Fruit fly (Drosophila melanogaster): ENCODE data around the gene fbl.

fbl gene

DNA sequence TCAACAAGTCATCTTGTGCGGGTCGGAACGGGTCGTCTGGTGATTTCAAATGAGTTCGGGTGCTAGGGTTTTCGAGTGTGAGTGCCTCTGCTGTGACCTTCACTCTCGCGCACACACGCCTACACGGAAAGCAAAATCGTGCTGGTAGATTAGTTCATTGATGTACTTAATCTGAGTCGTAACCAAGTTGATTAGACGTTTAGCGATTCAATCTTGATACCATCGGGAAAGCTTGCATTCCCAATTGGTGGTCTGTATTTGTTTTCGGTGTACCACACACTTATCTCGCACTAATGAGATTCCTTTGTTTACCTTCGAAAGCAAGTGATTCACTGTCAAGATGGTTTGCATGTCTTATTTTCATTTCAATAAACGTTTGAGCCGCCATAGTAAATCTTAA, 4.8 kb downstream of the fbl start:
- TF ChIP-seq Myc (optimal IDR thresholded peaks at IDR 0.05) (no peak), insv (optimal IDR thresholded peaks at IDR 0.05) (no peak), ttk (optimal IDR thresholded peaks at IDR 0.05) (no peak), psq (optimal IDR thresholded peaks at IDR 0.05) (no peak)

- TF ChIP-seq ttk (optimal IDR thresholded peaks at IDR 0.05) (no peak), Myc (optimal IDR thresholded peaks at IDR 0.05) (no peak), psq (optimal IDR thresholded peaks at IDR 0.05) (no peak), h (optimal IDR thresholded peaks at IDR 0.05) (no peak), insv (optimal IDR thresholded peaks at IDR 0.05) (no peak), Sin3A (optimal IDR thresholded peaks at IDR 0.05) (no peak)
Observed at dm6 chr3L:20393357-20393756, 9.1 kb downstream of the fbl start, which contains the start of gene CG33969. CG33969 (minus strand) TSS chr3L:20393553.

DNA sequence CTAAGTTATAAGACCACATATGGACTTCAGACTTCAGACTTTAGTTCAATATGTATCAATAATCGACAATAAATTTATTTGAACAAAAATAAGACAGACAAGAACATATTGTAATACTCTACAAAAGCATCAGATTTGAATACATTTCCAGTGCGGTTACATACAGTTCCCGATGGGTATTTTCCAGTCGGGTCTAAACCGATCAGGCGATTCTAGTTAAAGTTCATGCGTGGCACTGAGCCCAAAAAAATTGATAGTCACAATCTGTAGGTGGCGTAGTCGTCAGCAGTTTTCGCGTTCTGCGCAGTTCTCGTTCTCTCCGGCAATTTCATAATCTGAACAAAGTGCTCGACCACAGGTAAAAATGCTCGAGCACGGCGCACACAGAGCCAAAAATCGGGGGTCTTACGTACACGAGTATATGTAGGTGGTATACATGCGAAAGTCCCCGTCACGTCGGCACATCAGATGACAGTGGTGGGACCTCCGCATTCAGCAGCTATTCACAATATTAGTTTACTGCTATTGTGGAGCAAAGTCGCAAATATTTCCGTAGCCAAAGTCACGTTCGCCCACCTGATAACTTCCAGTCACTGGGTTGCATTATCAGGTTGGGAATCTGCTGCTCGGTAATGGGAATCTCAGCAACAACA, 11.2 kb downstream of the fbl start:
- TF ChIP-seq Sin3A (optimal IDR thresholded peaks at IDR 0.05) (no peak), insv (optimal IDR thresholded peaks at IDR 0.05) (no peak), ttk (optimal IDR thresholded peaks at IDR 0.05) (no peak), Myc (optimal IDR thresholded peaks at IDR 0.05) (no peak), psq (optimal IDR thresholded peaks at IDR 0.05) (no peak), h (optimal IDR thresholded peaks at IDR 0.05) (no peak)

DNA sequence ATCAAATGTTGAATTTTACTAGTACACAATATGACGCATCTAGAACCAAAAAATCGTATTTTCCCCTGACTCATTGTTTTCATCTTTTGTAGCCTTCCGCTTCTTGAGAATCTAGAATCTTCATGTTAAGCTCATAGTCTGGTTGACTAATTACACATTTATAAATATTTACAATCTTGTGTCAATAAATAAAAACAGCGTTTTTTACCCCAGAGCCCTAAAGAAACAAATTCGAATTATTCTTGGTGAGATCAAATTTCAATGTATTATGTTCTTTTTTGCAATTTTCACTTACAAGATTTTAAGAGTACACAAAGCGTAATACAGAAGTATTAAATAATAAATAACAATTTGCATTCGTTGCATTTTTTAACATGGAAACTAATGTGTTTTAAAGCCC, 11.8 kb downstream of the fbl start:
- TF ChIP-seq h (optimal IDR thresholded peaks at IDR 0.05) (no peak), Sin3A (optimal IDR thresholded peaks at IDR 0.05) (no peak), ttk (optimal IDR thresholded peaks at IDR 0.05) (no peak), insv (optimal IDR thresholded peaks at IDR 0.05) (no peak), psq (optimal IDR thresholded peaks at IDR 0.05) (no peak), Myc (optimal IDR thresholded peaks at IDR 0.05) (no peak)

DNA sequence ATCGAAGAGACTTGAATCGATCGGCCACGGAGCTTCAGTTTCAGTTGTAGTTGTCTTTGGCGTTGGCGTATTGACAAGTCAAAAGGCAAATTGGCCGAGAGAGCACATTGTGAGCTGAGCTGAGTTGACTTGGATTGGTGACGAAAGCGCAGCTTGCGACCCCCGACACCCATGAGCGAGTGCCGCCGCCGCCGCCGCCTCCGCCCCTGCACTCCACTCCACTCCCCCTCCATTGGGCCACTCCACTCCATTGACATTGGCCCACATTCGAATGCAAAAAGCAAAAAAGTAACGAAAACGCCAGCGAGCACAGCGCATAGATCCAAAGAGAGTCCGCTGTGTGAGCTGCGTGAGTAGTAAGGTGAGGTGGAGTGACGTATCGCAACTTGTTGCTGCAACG, 13.5 kb downstream of the fbl start:
- TF ChIP-seq ttk (optimal IDR thresholded peaks at IDR 0.05) (no peak), h (optimal IDR thresholded peaks at IDR 0.05) (no peak), Sin3A (optimal IDR thresholded peaks at IDR 0.05) (no peak), Myc (optimal IDR thresholded peaks at IDR 0.05) (no peak), psq (optimal IDR thresholded peaks at IDR 0.05) (no peak), insv (optimal IDR thresholded peaks at IDR 0.05) (no peak)

- TF ChIP-seq h (optimal IDR thresholded peaks at IDR 0.05) (no peak), Myc (optimal IDR thresholded peaks at IDR 0.05) (no peak), psq (optimal IDR thresholded peaks at IDR 0.05) (no peak), ttk (optimal IDR thresholded peaks at IDR 0.05) (no peak), Sin3A (optimal IDR thresholded peaks at IDR 0.05) (no peak), insv (optimal IDR thresholded peaks at IDR 0.05) (no peak)
Observed at dm6 chr3L:20398243-20399222, 14.3 kb downstream of the fbl start.

dm6 chr3L:20399550-20400109, 15.4 kb downstream of the fbl start:
- no peak for TF ChIP-seq insv (optimal IDR thresholded peaks at IDR 0.05)
- TF ChIP-seq ttk (optimal IDR thresholded peaks at IDR 0.05) = no peak
- TF ChIP-seq Sin3A (optimal IDR thresholded peaks at IDR 0.05) = no peak
- TF ChIP-seq h (optimal IDR thresholded peaks at IDR 0.05) = no peak
- TF ChIP-seq psq (optimal IDR thresholded peaks at IDR 0.05) = no peak

dm6 chr3L:20400515-20400914, 16.3 kb downstream of the fbl start:
- TF ChIP-seq psq (optimal IDR thresholded peaks at IDR 0.05) = no peak
- TF ChIP-seq ttk (optimal IDR thresholded peaks at IDR 0.05) = peak; percentile 98

- TF ChIP-seq insv (optimal IDR thresholded peaks at IDR 0.05) (peak; percentile 92), psq (optimal IDR thresholded peaks at IDR 0.05) (peak; percentile 89), Sin3A (optimal IDR thresholded peaks at IDR 0.05) (no peak), ttk (optimal IDR thresholded peaks at IDR 0.05) (no peak), h (optimal IDR thresholded peaks at IDR 0.05) (no peak), Myc (optimal IDR thresholded peaks at IDR 0.05) (no peak)
Observed at dm6 chr3L:20401026-20401912, 17.0 kb downstream of the fbl start, which contains the start of gene trbl. trbl (minus strand) TSS chr3L:20401609.

- TF ChIP-seq Sin3A (optimal IDR thresholded peaks at IDR 0.05) = no peak
- TF ChIP-seq psq (optimal IDR thresholded peaks at IDR 0.05) = peak; percentile 83
Observed at dm6 chr3L:20402665-20403492, 18.6 kb downstream of the fbl start.

All from Kc167 (cell line).